Fruit fly (Drosophila melanogaster): ENCODE results near the gene CG7201.

The CG7201 gene

DNA sequence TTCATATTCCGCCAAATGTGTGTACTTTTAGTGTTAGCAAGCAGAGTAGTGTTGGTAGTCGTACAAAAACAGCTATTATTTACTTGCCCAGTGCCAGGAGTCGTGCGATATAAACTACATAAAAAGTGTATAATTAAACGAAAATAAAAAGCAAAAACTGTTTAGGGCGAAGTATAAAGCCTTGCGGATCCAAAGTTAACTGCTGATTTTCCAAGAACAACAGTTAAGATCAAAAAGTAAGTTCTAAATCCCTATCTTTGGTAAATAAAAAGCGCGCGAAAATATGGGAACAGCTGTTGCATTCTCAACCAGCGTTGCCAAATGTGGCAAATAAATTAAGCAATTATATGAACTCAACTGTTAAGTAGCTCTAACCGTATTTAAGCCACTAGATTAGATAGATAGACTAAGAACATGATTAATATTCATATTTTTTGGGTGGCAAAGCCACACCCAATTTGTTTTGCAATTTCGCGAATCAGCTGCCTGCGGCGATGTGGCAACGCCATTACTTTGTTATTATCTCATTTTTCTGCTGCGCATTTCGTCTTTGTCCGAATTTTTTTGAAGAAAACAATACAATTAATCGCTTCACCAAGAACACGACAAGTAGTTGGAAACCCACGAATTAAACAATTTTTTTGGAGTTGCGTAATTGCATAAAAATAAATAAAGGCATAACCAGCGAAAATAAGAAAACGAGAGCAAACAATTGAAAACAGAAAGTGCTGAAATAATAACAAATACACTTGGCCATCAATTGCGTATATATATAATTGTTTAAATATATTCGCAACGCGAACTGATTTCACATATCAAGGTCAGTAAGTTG is 45.4 kb upstream of the CG7201 start, which contains the start of the genes Prim1 and CG7083 (continued):
- TF ChIP-seq CG12236 (GFP tag; optimal IDR thresholded peaks at IDR 0.05): peak; percentile 33
- no peak for TF ChIP-seq Usf (GFP tag; optimal IDR thresholded peaks at IDR 0.05)
- TF ChIP-seq CG12942 (GFP tag; optimal IDR thresholded peaks at IDR 0.05): peak; percentile 40
- no peak for TF ChIP-seq CG15073 (GFP tag; optimal IDR thresholded peaks at IDR 0.05)
- TF ChIP-seq slp2 (GFP tag; optimal IDR thresholded peaks at IDR 0.05): peak; percentile 55
- 0 out of 3 replicates have a peak, but pooled peaks have one; percentile 31 for TF ChIP-seq mld (GFP tag; IDR thresholded peaks at IDR 0.05; ENCODE audit: partially characterized antibody)
- peak; percentile 63 for TF ChIP-seq zen (tag; optimal IDR thresholded peaks at IDR 0.05)
- no peak for TF ChIP-seq zen2 (GFP tag; IDR thresholded peaks at IDR 0.05; ENCODE audit: partially characterized antibody)
- peak; percentile 68 for TF ChIP-seq CG30403 (GFP tag; optimal IDR thresholded peaks at IDR 0.05)
- peak; percentile 56 for TF ChIP-seq CG18011 (GFP tag; optimal IDR thresholded peaks at IDR 0.05)
- TF ChIP-seq CG13424 (tag; optimal IDR thresholded peaks at IDR 0.05): peak; percentile 61

DNA sequence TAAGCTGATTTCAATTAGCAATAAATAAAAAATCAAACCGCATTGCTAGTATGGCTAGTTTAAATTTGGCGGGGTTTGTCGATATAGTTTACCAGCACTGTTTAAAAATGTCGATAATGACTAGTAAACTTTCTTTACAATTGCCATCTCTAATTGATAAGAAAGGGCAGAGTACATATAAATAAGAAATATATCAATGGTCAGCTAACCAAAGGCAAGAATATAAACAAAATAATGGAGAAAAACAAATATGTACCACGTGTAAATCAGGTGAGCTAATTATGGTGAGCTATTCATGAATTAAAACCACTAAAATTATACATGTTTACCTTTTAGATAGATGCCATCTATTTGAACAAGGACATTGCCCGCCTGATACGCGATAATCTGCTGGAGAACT is 43.8 kb upstream of the CG7201 start, which contains the start of gene Pex2:
TSS of gene Pex2 (plus strand) at position 131 of the 400 bp plus-strand sequence.
- TF ChIP-seq CG34224 (GFP tag; IDR thresholded peaks at IDR 0.05; ENCODE audit: partially characterized antibody) (peak; percentile 34; the same call in 1 of the 3 replicates), CG32532 (GFP tag; IDR thresholded peaks at IDR 0.05) (no peak), sug (tag; optimal IDR thresholded peaks at IDR 0.05) (peak; percentile 28), CoRest (tag; optimal IDR thresholded peaks at IDR 0.05) (peak; percentile 20), lbe (GFP tag; optimal IDR thresholded peaks at IDR 0.05) (peak; percentile 41), lab (GFP tag; optimal IDR thresholded peaks at IDR 0.05) (peak; percentile 30), CG4424 (GFP tag; optimal IDR thresholded peaks at IDR 0.05) (no peak), E2f1 (GFP tag; IDR thresholded peaks at IDR 0.05) (no peak), lilli (GFP tag; optimal IDR thresholded peaks at IDR 0.05) (peak; percentile 25), gem (tag; optimal IDR thresholded peaks at IDR 0.05) (peak; percentile 1), Hr78 (GFP tag; optimal IDR thresholded peaks at IDR 0.05) (peak in 1 of 2 experiments; percentile 60), GATAe (GFP tag; conservative IDR thresholded peaks at IDR 0.05) (peak; percentile 63), CG12299 (tag; optimal IDR thresholded peaks at IDR 0.05) (peak; percentile 7), ap (GFP tag; IDR thresholded peaks at IDR 0.05) (no peak), so (GFP tag; IDR thresholded peaks at IDR 0.05) (no peak), CG7357 (GFP tag; IDR thresholded peaks at IDR 0.05) (no peak), CG13123 (GFP tag; optimal IDR thresholded peaks at IDR 0.05) (no peak), Bgb (GFP tag; IDR thresholded peaks at IDR 0.05; ENCODE audit: partially characterized antibody) (peak; percentile 28; the same call in 1 of the 2 replicates), bbx (GFP tag; IDR thresholded peaks at IDR 0.05; ENCODE audit: partially characterized antibody) (peak; percentile 48; the same call in 1 of the 2 replicates), Opbp (GFP tag; IDR thresholded peaks at IDR 0.05; ENCODE audit: partially characterized antibody) (no peak), gfzf (GFP tag; optimal IDR thresholded peaks at IDR 0.05) (peak; percentile 8), BEAF-32 (GFP tag; optimal IDR thresholded peaks at IDR 0.05) (peak; percentile 50), CG5180 (GFP tag; optimal IDR thresholded peaks at IDR 0.05) (no peak), Dip3 (GFP tag; optimal IDR thresholded peaks at IDR 0.05) (no peak), repo (GFP tag; optimal IDR thresholded peaks at IDR 0.05) (no peak), CG15601 (tag; optimal IDR thresholded peaks at IDR 0.05) (peak; percentile 21), Ets97D (GFP tag; optimal IDR thresholded peaks at IDR 0.05) (no peak), CG10267 (tag; optimal IDR thresholded peaks at IDR 0.05) (peak; percentile 96), MBD-R2 (GFP tag; IDR thresholded peaks at IDR 0.05) (peak; percentile 39; the same call in 1 of the 2 replicates), ERR (GFP tag; optimal IDR thresholded peaks at IDR 0.05) (no peak), CG10147 (GFP tag; optimal IDR thresholded peaks at IDR 0.05) (no peak), ATbp (GFP tag; optimal IDR thresholded peaks at IDR 0.05) (no peak), stwl (tag; optimal IDR thresholded peaks at IDR 0.05) (peak; percentile 95), wor (GFP tag; IDR thresholded peaks at IDR 0.05) (no peak), Meics (GFP tag; optimal IDR thresholded peaks at IDR 0.05) (no peak), Doc2 (GFP tag; IDR thresholded peaks at IDR 0.05) (no peak)

Measured in whole organism, embryonic.